Worm (Caenorhabditis elegans) whole organism, L3 larva: ENCODE measurements around the gene fbxa-220.

ENCODE experiments used
- aly-2 ChIP-seq: fragments of 150-350 bp; optimal IDR thresholded peaks from 2 replicates; lab custom pipeline; 2014; ENCODE audit warnings: missing biosample characterization, missing genetic modification characterization
- ceh-82 ChIP-seq: fragments of 150-350 bp; optimal IDR thresholded peaks from 2 replicates; lab custom pipeline; 2014; ENCODE audit warnings: missing biosample characterization, missing genetic modification characterization
- elt-2 ChIP-seq: sonication (generic microtip); optimal IDR thresholded peaks from 2 replicates; lab custom pipeline; 2016; ENCODE audit warnings: missing genetic modification reagents, mild to moderate bottlenecking, missing genetic modification characterization, missing compliant biosample characterization
- elt-3 ChIP-seq, 3 experiments: fragments of 150-350 bp in 1 of 3; sonication (generic microtip) in 2 of 3; optimal IDR thresholded peaks; 2 replicates in 2 of 3; 4 replicates in 1 of 3; lab custom pipeline; 2014 to 2017; ENCODE audit warnings: missing biosample characterization in 3 of 3, missing genetic modification characterization in 3 of 3
- fos-1 ChIP-seq: fragments of 150-350 bp; optimal IDR thresholded peaks from 2 replicates; lab custom pipeline; 2014; ENCODE audit warnings: missing biosample characterization, missing genetic modification characterization
- lin-39 ChIP-seq: fragments of 150-350 bp; optimal IDR thresholded peaks from 2 replicates; lab custom pipeline; 2018; ENCODE audit warnings: missing biosample characterization, missing genetic modification reagents, missing genetic modification characterization
- lsy-12 ChIP-seq: sonication (generic microtip); optimal IDR thresholded peaks from 2 replicates; lab custom pipeline; 2016; ENCODE audit warnings: mild to moderate bottlenecking, missing genetic modification characterization, missing compliant biosample characterization
- mdl-1 ChIP-seq: fragments of 150-350 bp; optimal IDR thresholded peaks from 2 replicates; lab custom pipeline; 2014; ENCODE audit warnings: missing biosample characterization, missing genetic modification characterization
- nhr-23 ChIP-seq: fragments of 150-350 bp; optimal IDR thresholded peaks from 2 replicates; lab custom pipeline; 2014; ENCODE audit warnings: missing biosample characterization, missing genetic modification reagents, missing genetic modification characterization
- nhr-237 ChIP-seq: fragments of 150-350 bp; optimal IDR thresholded peaks from 2 replicates; lab custom pipeline; 2014; ENCODE audit warnings: missing biosample characterization, missing genetic modification characterization
- nhr-25 ChIP-seq: sonication (generic microtip); optimal IDR thresholded peaks from 2 replicates; lab custom pipeline; 2017; ENCODE audit warnings: missing biosample characterization, missing genetic modification characterization
- sea-2 ChIP-seq: fragments of 150-350 bp; sonication (generic microtip); optimal IDR thresholded peaks from 4 replicates; lab custom pipeline; 2014; ENCODE audit warnings: missing biosample characterization, missing genetic modification reagents, missing genetic modification characterization
- skn-1 ChIP-seq: fragments of 150-350 bp; optimal IDR thresholded peaks from 2 replicates; lab custom pipeline; 2014; ENCODE audit warnings: missing biosample characterization, missing genetic modification characterization
- ztf-4 ChIP-seq: fragments of 150-350 bp; optimal IDR thresholded peaks from 2 replicates; lab custom pipeline; 2014; ENCODE audit warnings: missing biosample characterization, missing genetic modification characterization

- TF ChIP-seq nhr-25, result no peak
- no peak for TF ChIP-seq lin-39 (tag; lab: Kevin White, UChicago)
- no peak for TF ChIP-seq skn-1 (tag; lab: Kevin White, UChicago)
- no peak for TF ChIP-seq aly-2
- TF ChIP-seq nhr-23, result no peak
- no peak for TF ChIP-seq elt-3 (tag; optimal IDR thresholded peaks at IDR 0.05; lab: Kevin White, UChicago)
- TF ChIP-seq sea-2, result no peak
- TF ChIP-seq ztf-4, result no peak
- TF ChIP-seq mdl-1 (tag; lab: Kevin White, UChicago), result no peak
- no peak for TF ChIP-seq fos-1 (tag; lab: Kevin White, UChicago)
- TF ChIP-seq elt-2 (tag; lab: Kevin White, UChicago), result peak; percentile 16
- TF ChIP-seq nhr-237 (tag; lab: Kevin White, UChicago), result no peak
- TF ChIP-seq lsy-12, result no peak
- no peak for TF ChIP-seq ceh-82
Measured at ce11 chrIII:11451380-11451779, 32.6 kb downstream of the fbxa-220 start.
